Worm (Caenorhabditis elegans) whole organism, L4 larva: Measurements from ENCODE around the gene ZC302.3.
A peak's percentile ranks its signal among the peaks of the same experiment; 100 is the strongest.

Experiments
- D1046.2 ChIP-seq: fragments of 200-800 bp; sonication (Bioruptor generic); IDR thresholded peaks from 2 replicates; pipeline ENCODE4 v1.3.6; 2022; ENCODE audit warnings: missing genetic modification characterization, missing compliant biosample characterization
- F44E2.7 ChIP-seq: fragments of 200-800 bp; sonication (Bioruptor generic); IDR thresholded peaks from 2 replicates; pipeline ENCODE4 v2.1.2; 2022; ENCODE audit warnings: missing genetic modification characterization, missing compliant biosample characterization
- R02D3.7 ChIP-seq: fragments of 150-350 bp; sonication (generic microtip); optimal IDR thresholded peaks from 3 replicates; lab custom pipeline; 2014; ENCODE audit warnings: missing biosample characterization, missing genetic modification characterization
- T20F7.1 ChIP-seq: fragments of 200-800 bp; sonication (Bioruptor generic); optimal IDR thresholded peaks from 2 replicates; lab custom pipeline; 2018; ENCODE audit warnings: mild to moderate bottlenecking, missing genetic modification characterization, missing compliant biosample characterization
- Y48G9A.11 ChIP-seq: fragments of 200-800 bp; sonication (Bioruptor generic); IDR thresholded peaks from 2 replicates; pipeline ENCODE4 v1.3.6; 2022; ENCODE audit warnings: missing genetic modification reagents, missing genetic modification characterization, missing compliant biosample characterization
- arid-1 ChIP-seq: fragments of 200-800 bp; sonication (Bioruptor generic); conservative IDR thresholded peaks from 2 replicates; pipeline ENCODE4 v1.3.6; 2022; ENCODE audit warnings: missing genetic modification reagents, missing genetic modification characterization, missing compliant biosample characterization
- ceh-20 ChIP-seq: fragments of 200-800 bp; sonication (Bioruptor generic); IDR thresholded peaks from 2 replicates; pipeline ENCODE4 v1.3.6; 2022; ENCODE audit warnings: missing genetic modification reagents, missing genetic modification characterization, missing compliant biosample characterization
- ceh-32 ChIP-seq: sonication (generic microtip); optimal IDR thresholded peaks from 2 replicates; lab custom pipeline; 2016; ENCODE audit warnings: mild to moderate bottlenecking, missing genetic modification characterization, missing compliant biosample characterization; ENCODE audit not compliant: poor library complexity
- cey-2 ChIP-seq: sonication (generic microtip); optimal IDR thresholded peaks from 3 replicates; lab custom pipeline; 2017; ENCODE audit warnings: missing genetic modification characterization, mild to moderate bottlenecking, missing compliant biosample characterization, antibody characterized with exemption, borderline replicate concordance; ENCODE audit not compliant: insufficient read depth
- daf-16 ChIP-seq, 3 experiments: sonication (generic microtip); optimal IDR thresholded peaks; 2 replicates each; lab custom pipeline; 2016 to 2017; ENCODE audit warnings: missing genetic modification characterization in 3 of 3, missing genetic modification reagents in 3 of 3, mild to moderate bottlenecking in 2 of 3, missing compliant biosample characterization in 2 of 3, missing biosample characterization in 1 of 3, moderate library complexity in 1 of 3
- dmd-9 ChIP-seq: fragments of 200-800 bp; sonication (Bioruptor generic); IDR thresholded peaks from 2 replicates; pipeline ENCODE4 v1.3.6; 2022; ENCODE audit warnings: missing genetic modification reagents, missing genetic modification characterization, missing compliant biosample characterization
- dpl-1 ChIP-seq: fragments of 150-350 bp; optimal IDR thresholded peaks from 2 replicates; lab custom pipeline; 2014; ENCODE audit warnings: missing biosample characterization, missing genetic modification reagents, missing genetic modification characterization
- duxl-1 ChIP-seq: sonication (generic microtip); optimal IDR thresholded peaks from 2 replicates; lab custom pipeline; 2016; ENCODE audit warnings: mild to moderate bottlenecking, missing genetic modification characterization, moderate library complexity, missing compliant biosample characterization; ENCODE audit not compliant: poor library complexity
- dve-1 ChIP-seq: sonication (generic microtip); optimal IDR thresholded peaks from 2 replicates; lab custom pipeline; 2017; ENCODE audit warnings: antibody characterized with exemption, mild to moderate bottlenecking, missing genetic modification characterization, missing compliant biosample characterization; ENCODE audit not compliant: insufficient read depth
- fos-1 ChIP-seq: fragments of 150-350 bp; optimal IDR thresholded peaks from 2 replicates; lab custom pipeline; 2014; ENCODE audit warnings: missing biosample characterization, missing genetic modification characterization
- gei-8 ChIP-seq: fragments of 200-800 bp; sonication (Bioruptor generic); optimal IDR thresholded peaks from 2 replicates; lab custom pipeline; 2018; ENCODE audit warnings: mild to moderate bottlenecking, missing genetic modification characterization, missing compliant biosample characterization
- hif-1 ChIP-seq, 2 experiments: sonication (generic microtip); optimal IDR thresholded peaks; 2 replicates each; lab custom pipeline; 2016 to 2017; ENCODE audit warnings: missing compliant biosample characterization in 2 of 2, missing genetic modification characterization in 2 of 2, missing genetic modification reagents in 2 of 2, missing genotype in 2 of 2, mild to moderate bottlenecking in 1 of 2
- hlh-11 ChIP-seq: fragments of 200-800 bp; sonication (Bioruptor generic); optimal IDR thresholded peaks from 2 replicates; lab custom pipeline; 2018; ENCODE audit warnings: mild to moderate bottlenecking, missing genetic modification characterization, missing compliant biosample characterization
- hmg-1.1 ChIP-seq: fragments of 200-800 bp; sonication (Bioruptor generic); IDR thresholded peaks from 2 replicates; pipeline ENCODE4 v1.3.6; 2022; ENCODE audit warnings: missing genetic modification reagents, missing genetic modification characterization, missing compliant biosample characterization
- jun-1 ChIP-seq: fragments of 150-350 bp; optimal IDR thresholded peaks from 2 replicates; lab custom pipeline; 2014; ENCODE audit warnings: missing biosample characterization, missing genetic modification reagents, missing genetic modification characterization
- lin-1 ChIP-seq: fragments of 200-800 bp; sonication (Bioruptor generic); IDR thresholded peaks from 2 replicates; pipeline ENCODE4 v1.3.6; 2022; ENCODE audit warnings: missing genetic modification reagents, missing genetic modification characterization, missing compliant biosample characterization
- lin-29 ChIP-seq: fragments of 200-800 bp; sonication (Bioruptor generic); IDR thresholded peaks from 2 replicates; pipeline ENCODE4 v1.3.6; 2022; ENCODE audit warnings: missing genetic modification reagents, missing genetic modification characterization, missing compliant biosample characterization
- lin-38 ChIP-seq: fragments of 200-800 bp; sonication (Bioruptor generic); IDR thresholded peaks from 2 replicates; pipeline ENCODE4 v1.3.6; 2022; ENCODE audit warnings: missing genetic modification reagents, missing genetic modification characterization, missing compliant biosample characterization
- lir-3 ChIP-seq: sonication (generic microtip); optimal IDR thresholded peaks from 2 replicates; lab custom pipeline; 2016; ENCODE audit warnings: mild to moderate bottlenecking, missing genetic modification characterization, missing compliant biosample characterization
- madf-9 ChIP-seq: fragments of 200-800 bp; sonication (Bioruptor generic); conservative IDR thresholded peaks from 2 replicates; pipeline ENCODE4 v1.3.6; 2022; ENCODE audit warnings: missing genetic modification reagents, missing genetic modification characterization, missing compliant biosample characterization
- mdt-29 ChIP-seq: fragments of 200-800 bp; sonication (Bioruptor generic); IDR thresholded peaks from 2 replicates; pipeline ENCODE4 v1.3.6; 2022; ENCODE audit warnings: missing genetic modification reagents, missing genetic modification characterization, missing compliant biosample characterization
- mep-1 ChIP-seq: fragments of 150-350 bp; sonication (generic microtip); optimal IDR thresholded peaks from 3 replicates; lab custom pipeline; 2014; ENCODE audit warnings: missing biosample characterization, missing genetic modification characterization
- nhr-10 ChIP-seq: fragments of 150-350 bp; optimal IDR thresholded peaks from 2 replicates; lab custom pipeline; 2014; ENCODE audit warnings: missing biosample characterization, missing genetic modification characterization
- nhr-11 ChIP-seq: fragments of 150-350 bp; optimal IDR thresholded peaks from 2 replicates; lab custom pipeline; 2014; ENCODE audit warnings: missing biosample characterization, missing genetic modification characterization
- nhr-237 ChIP-seq: sonication (generic microtip); optimal IDR thresholded peaks from 2 replicates; lab custom pipeline; 2017; ENCODE audit warnings: missing biosample characterization, missing genetic modification characterization
- nhr-28 ChIP-seq: fragments of 150-350 bp; optimal IDR thresholded peaks from 2 replicates; lab custom pipeline; 2014; ENCODE audit warnings: missing biosample characterization, missing genetic modification characterization
- nhr-41 ChIP-seq: fragments of 200-800 bp; sonication (Bioruptor generic); IDR thresholded peaks from 2 replicates; pipeline ENCODE4 v1.3.6; 2022; ENCODE audit warnings: missing genetic modification reagents, missing genetic modification characterization, missing compliant biosample characterization
- nhr-48 ChIP-seq: sonication (generic microtip); optimal IDR thresholded peaks from 2 replicates; lab custom pipeline; 2016; ENCODE audit warnings: mild to moderate bottlenecking, missing genetic modification characterization, missing compliant biosample characterization
- pha-4 ChIP-seq, 2 experiments: fragments of 150-350 bp in 1 of 2; fragments of 200-800 bp in 1 of 2; sonication (Bioruptor generic) in 1 of 2; IDR thresholded peaks in 1 of 2; optimal IDR thresholded peaks in 1 of 2; 2 replicates each; pipeline versions ENCODE4 v1.3.6 to Lab custom; 2014 to 2022; ENCODE audit warnings: missing genetic modification characterization in 2 of 2, missing genetic modification reagents in 2 of 2, missing biosample characterization in 1 of 2, missing compliant biosample characterization in 1 of 2
- php-3 ChIP-seq: fragments of 200-800 bp; sonication (Bioruptor generic); IDR thresholded peaks from 2 replicates; pipeline ENCODE4 v1.3.6; 2022; ENCODE audit warnings: missing genetic modification reagents, missing genetic modification characterization, missing compliant biosample characterization
- pqm-1 ChIP-seq: sonication (generic microtip); optimal IDR thresholded peaks from 2 replicates; lab custom pipeline; 2017; ENCODE audit warnings: missing biosample characterization, missing genetic modification characterization
- saeg-2 ChIP-seq: fragments of 200-800 bp; sonication (Bioruptor generic); IDR thresholded peaks from 2 replicates; pipeline ENCODE4 v1.3.6; 2022; ENCODE audit warnings: missing genetic modification reagents, missing genetic modification characterization, missing compliant biosample characterization
- set-16 ChIP-seq: fragments of 200-800 bp; sonication (Bioruptor generic); IDR thresholded peaks from 2 replicates; pipeline ENCODE4 v1.3.6; 2022; ENCODE audit warnings: missing genetic modification reagents, missing genetic modification characterization, missing compliant biosample characterization
- skn-1 ChIP-seq: fragments of 150-350 bp; optimal IDR thresholded peaks from 2 replicates; lab custom pipeline; 2014; ENCODE audit warnings: missing biosample characterization, missing genetic modification characterization
- snpc-1.2 ChIP-seq: fragments of 200-800 bp; sonication (Bioruptor generic); IDR thresholded peaks from 2 replicates; pipeline ENCODE4 v1.3.6; 2022; ENCODE audit warnings: missing genetic modification reagents, missing genetic modification characterization, missing compliant biosample characterization
- snpc-4 ChIP-seq: fragments of 150-350 bp; optimal IDR thresholded peaks from 2 replicates; lab custom pipeline; 2014; ENCODE audit warnings: missing biosample characterization, missing genetic modification characterization
- spr-3 ChIP-seq: fragments of 200-800 bp; sonication (Bioruptor generic); optimal IDR thresholded peaks from 2 replicates; lab custom pipeline; 2018; ENCODE audit warnings: mild to moderate bottlenecking, missing genetic modification characterization, missing compliant biosample characterization
- unc-130 ChIP-seq: sonication (generic microtip); optimal IDR thresholded peaks from 2 replicates; lab custom pipeline; 2016; ENCODE audit warnings: missing genetic modification reagents, missing genetic modification characterization, missing compliant biosample characterization
- vab-7 ChIP-seq: fragments of 200-800 bp; sonication (Bioruptor generic); IDR thresholded peaks from 2 replicates; pipeline ENCODE4 v1.3.6; 2022; ENCODE audit warnings: missing genetic modification reagents, missing genetic modification characterization, missing compliant biosample characterization
- zfp-2 ChIP-seq: sonication (generic microtip); optimal IDR thresholded peaks from 2 replicates; lab custom pipeline; 2016; ENCODE audit warnings: mild to moderate bottlenecking, missing genetic modification characterization, missing compliant biosample characterization
- zip-11 ChIP-seq: fragments of 200-800 bp; sonication (Bioruptor generic); IDR thresholded peaks from 2 replicates; pipeline ENCODE4 v1.3.6; 2022; ENCODE audit warnings: missing genetic modification characterization, missing compliant biosample characterization

Gene ZC302.3

DNA sequence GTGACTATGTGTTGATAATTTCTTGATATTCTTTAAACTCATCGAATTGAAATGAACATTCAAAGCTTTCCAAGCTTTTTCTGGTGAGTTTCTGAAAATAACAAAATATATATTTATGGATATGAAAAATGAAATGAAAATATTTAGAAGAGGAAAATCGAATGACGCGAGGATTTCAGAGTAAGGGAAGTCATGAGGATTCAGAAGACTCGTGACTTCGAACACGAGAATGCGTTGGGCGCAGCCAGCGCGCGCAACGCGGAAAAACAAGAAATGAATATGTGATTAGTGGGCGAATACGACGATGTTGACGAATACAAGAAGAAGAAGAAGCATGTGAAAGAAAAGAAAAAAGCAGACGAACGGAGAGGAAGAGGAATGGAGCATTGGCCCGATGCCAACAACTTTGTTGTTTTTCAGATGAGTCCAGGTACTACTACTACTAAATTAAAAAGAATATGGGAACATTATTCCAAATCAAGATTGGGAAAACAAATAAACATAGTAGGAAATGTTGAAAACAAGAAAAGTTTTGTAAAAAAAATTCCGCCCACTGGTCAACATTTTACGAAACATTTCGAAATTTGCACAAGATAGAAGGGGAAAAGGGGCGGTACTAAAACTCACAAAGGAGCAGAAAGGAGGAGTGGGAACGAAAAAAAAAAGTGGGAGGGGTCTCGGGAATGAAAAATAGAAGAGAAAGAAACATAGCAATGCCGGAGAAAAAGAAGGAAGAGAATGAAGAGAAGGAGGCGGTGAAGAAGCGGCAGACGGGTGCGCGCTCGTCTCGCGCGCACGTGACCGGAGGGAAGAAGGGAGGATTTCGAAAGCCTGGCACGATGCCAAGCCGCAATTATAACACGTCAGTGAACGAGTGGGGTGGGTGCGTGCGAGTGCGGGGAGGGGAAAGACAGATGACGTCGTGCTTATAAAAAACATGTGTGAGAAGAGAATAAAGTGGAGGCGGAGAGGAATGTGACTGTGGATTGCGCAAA lies 25.8 kb downstream of the ZC302.3 start (continued):
- TF ChIP-seq hif-1 (tag; optimal IDR thresholded peaks at IDR 0.05; lab: Kevin White, UChicago) (peak in 1 of 2 experiments; percentile 96), F44E2.7 (GFP tag; lab: Robert Waterston, UW) (no peak), T20F7.1 (GFP tag; lab: Kevin White, UChicago) (peak; percentile 57), skn-1 (tag; lab: Kevin White, UChicago) (no peak), hmg-1.1 (GFP tag; lab: Robert Waterston, UW) (peak; percentile 94), daf-16 (GFP tag; optimal IDR thresholded peaks at IDR 0.05; lab: Kevin White, UChicago) (peak in 1 of 2 experiments; percentile 39), daf-16 (tag; optimal IDR thresholded peaks at IDR 0.05; lab: Kevin White, UChicago) (no peak), zfp-2 (tag; lab: Kevin White, UChicago) (peak; percentile 46), nhr-41 (peak; percentile 85), Y48G9A.11 (GFP tag; lab: Robert Waterston, UW) (no peak), php-3 (GFP tag; lab: Robert Waterston, UW) (peak; percentile 76), dve-1 (tag; lab: Kevin White, UChicago) (peak; percentile 91), jun-1 (tag; lab: Kevin White, UChicago) (peak; percentile 31), cey-2 (tag; lab: Kevin White, UChicago) (no peak), madf-9 (GFP tag; lab: Robert Waterston, UW) (peak; percentile 89), pha-4 (GFP tag; IDR thresholded peaks at IDR 0.05; lab: Robert Waterston, UW) (peak; percentile 92), pha-4 (tag; optimal IDR thresholded peaks at IDR 0.05; lab: Kevin White, UChicago) (no peak), set-16 (GFP tag; lab: Robert Waterston, UW) (peak; percentile 100), dpl-1 (GFP tag; lab: Kevin White, UChicago) (peak; percentile 63), hlh-11 (tag; lab: Kevin White, UChicago) (peak; percentile 99), nhr-28 (tag; lab: Kevin White, UChicago) (peak; percentile 32), snpc-1.2 (GFP tag; lab: Robert Waterston, UW) (no peak), lin-38 (peak; percentile 71), mep-1 (peak; percentile 95), ceh-32 (peak; percentile 71), duxl-1 (tag; lab: Kevin White, UChicago) (no peak), vab-7 (GFP tag; lab: Robert Waterston, UW) (peak; percentile 90), pqm-1 (tag; lab: Kevin White, UChicago) (no peak), ceh-20 (GFP tag; lab: Robert Waterston, UW) (peak; percentile 99), nhr-10 (tag; lab: Kevin White, UChicago) (peak; percentile 27), arid-1 (GFP tag; lab: Robert Waterston, UW) (peak; percentile 75), dmd-9 (peak; percentile 73; the same call in 1 of the 2 replicates), R02D3.7 (tag; lab: Kevin White, UChicago) (no peak), snpc-4 (tag; lab: Kevin White, UChicago) (peak; percentile 65), spr-3 (GFP tag; lab: Kevin White, UChicago) (peak; percentile 62), nhr-11 (tag; lab: Kevin White, UChicago) (peak; percentile 90), lin-1 (GFP tag; lab: Robert Waterston, UW) (peak; percentile 87), lin-29 (GFP tag; lab: Robert Waterston, UW) (peak; percentile 87), lir-3 (tag; lab: Kevin White, UChicago) (no peak), unc-130 (GFP tag; lab: Kevin White, UChicago) (no peak), mdt-29 (GFP tag; lab: Robert Waterston, UW) (peak; percentile 69), zip-11 (no peak), saeg-2 (peak; percentile 92), gei-8 (peak; percentile 87), nhr-237 (tag; lab: Kevin White, UChicago) (no peak), nhr-48 (peak; percentile 96), D1046.2 (GFP tag; lab: Robert Waterston, UW) (0 out of 2 replicates have a peak, but pooled peaks have one; percentile 67), fos-1 (no peak)
